Fruit fly (Drosophila melanogaster): Measurements from ENCODE around the gene cyst.

cyst gene

DNA sequence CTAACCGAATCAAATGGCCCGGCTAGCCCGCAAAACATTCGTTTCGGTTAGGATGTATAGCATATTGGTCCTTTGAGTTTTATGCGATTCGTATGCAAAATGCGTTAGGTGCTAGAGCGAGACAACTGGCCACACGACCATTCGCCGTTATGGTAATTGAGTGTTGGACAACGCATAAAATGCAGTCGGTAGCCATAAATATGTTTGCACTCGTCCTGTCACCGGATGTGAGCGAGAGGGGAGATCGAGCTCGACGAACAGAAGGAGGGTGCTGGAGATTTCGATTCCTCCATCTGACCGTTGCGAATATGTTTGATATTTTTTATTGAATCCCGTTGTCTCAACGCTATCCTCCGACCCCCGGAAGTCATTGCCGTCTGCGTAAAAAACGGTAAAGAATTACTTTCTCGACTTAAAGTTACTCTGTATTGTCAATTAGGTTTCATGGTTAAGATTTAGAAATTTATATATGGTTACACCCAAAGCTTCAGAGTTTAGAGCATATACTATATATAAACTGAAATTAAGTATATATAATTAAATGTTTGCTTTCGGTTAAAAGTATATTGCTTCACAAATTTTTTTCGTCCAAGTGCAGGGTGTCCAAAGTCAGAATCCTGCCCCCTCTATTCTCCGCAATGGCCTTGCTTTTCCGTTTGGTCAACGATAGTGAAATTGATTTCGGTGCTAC lies 50.5 kb downstream of the cyst start (continued):
- TF ChIP-seq CG11504 (tag; optimal IDR thresholded peaks at IDR 0.05) (peak; percentile 0), CG33557 (GFP tag; optimal IDR thresholded peaks at IDR 0.05) (no peak), Nf-YC (tag; optimal IDR thresholded peaks at IDR 0.05) (no peak), pfk (GFP tag; optimal IDR thresholded peaks at IDR 0.05) (no peak), lola (GFP tag; optimal IDR thresholded peaks at IDR 0.05) (no peak), Lpt (GFP tag; optimal IDR thresholded peaks at IDR 0.05) (no peak), CG7271 (tag; optimal IDR thresholded peaks at IDR 0.05) (peak; percentile 76), danr (GFP tag; IDR thresholded peaks at IDR 0.05) (no peak), grau (tag; optimal IDR thresholded peaks at IDR 0.05) (no peak), ind (GFP tag; optimal IDR thresholded peaks at IDR 0.05) (no peak), BEAF-32 (GFP tag; optimal IDR thresholded peaks at IDR 0.05) (no peak), Hr78 (GFP tag; optimal IDR thresholded peaks at IDR 0.05) (no peak), TFAM (GFP tag; optimal IDR thresholded peaks at IDR 0.05) (no peak), CG11560 (tag; IDR thresholded peaks at IDR 0.05) (no peak), CG10267 (tag; optimal IDR thresholded peaks at IDR 0.05) (peak; percentile 61), gsb-n (tag; optimal IDR thresholded peaks at IDR 0.05) (no peak), Deaf1 (tag; optimal IDR thresholded peaks at IDR 0.05) (no peak), Kr (GFP tag; optimal IDR thresholded peaks at IDR 0.05) (no peak), Asciz (GFP tag; optimal IDR thresholded peaks at IDR 0.05) (no peak), Hr39 (optimal IDR thresholded peaks at IDR 0.05) (no peak), HLHmδ (GFP tag; optimal IDR thresholded peaks at IDR 0.05) (peak; percentile 11), CG17385 (GFP tag; optimal IDR thresholded peaks at IDR 0.05) (no peak), odd (GFP tag; optimal IDR thresholded peaks at IDR 0.05) (no peak), Awh (GFP tag; IDR thresholded peaks at IDR 0.05) (no peak), Opbp (GFP tag; IDR thresholded peaks at IDR 0.05; ENCODE audit: partially characterized antibody) (no peak), CG17612 (GFP tag; IDR thresholded peaks at IDR 0.05) (no peak), CG33213 (GFP tag; optimal IDR thresholded peaks at IDR 0.05) (no peak), CG10209 (GFP tag; optimal IDR thresholded peaks at IDR 0.05) (no peak), crol (GFP tag; IDR thresholded peaks at IDR 0.05) (no peak), CG7839 (tag; optimal IDR thresholded peaks at IDR 0.05) (peak; percentile 7), HLH3B (GFP tag; IDR thresholded peaks at IDR 0.05) (no peak), vvl (GFP tag; IDR thresholded peaks at IDR 0.05) (no peak), zen (tag; optimal IDR thresholded peaks at IDR 0.05) (peak; percentile 47), CG31224 (GFP tag; IDR thresholded peaks at IDR 0.05) (no peak), CG2875 (GFP tag; optimal IDR thresholded peaks at IDR 0.05) (no peak), rib (GFP tag; IDR thresholded peaks at IDR 0.05) (no peak), hbn (GFP tag; IDR thresholded peaks at IDR 0.05; ENCODE audit: partially characterized antibody) (no peak), CG2116 (GFP tag; optimal IDR thresholded peaks at IDR 0.05) (no peak), chm (GFP tag; IDR thresholded peaks at IDR 0.05) (no peak), CG10543 (GFP tag; optimal IDR thresholded peaks at IDR 0.05) (no peak), Trl (optimal IDR thresholded peaks at IDR 0.05) (no peak), Trl (GFP tag; optimal IDR thresholded peaks at IDR 0.05) (no peak), CG2712 (tag; optimal IDR thresholded peaks at IDR 0.05) (peak; percentile 5), zf30C (GFP tag; optimal IDR thresholded peaks at IDR 0.05) (no peak), sr (GFP tag; IDR thresholded peaks at IDR 0.05) (no peak), Sox100B (GFP tag; optimal IDR thresholded peaks at IDR 0.05) (no peak), sqz (GFP tag; optimal IDR thresholded peaks at IDR 0.05) (peak; percentile 9), eyg (GFP tag; optimal IDR thresholded peaks at IDR 0.05) (no peak), bbx (GFP tag; IDR thresholded peaks at IDR 0.05; ENCODE audit: partially characterized antibody) (no peak), Fer2 (tag; optimal IDR thresholded peaks at IDR 0.05) (no peak)
